Worm (Caenorhabditis elegans): Measurements from ENCODE around the gene ubc-18.

DNA sequence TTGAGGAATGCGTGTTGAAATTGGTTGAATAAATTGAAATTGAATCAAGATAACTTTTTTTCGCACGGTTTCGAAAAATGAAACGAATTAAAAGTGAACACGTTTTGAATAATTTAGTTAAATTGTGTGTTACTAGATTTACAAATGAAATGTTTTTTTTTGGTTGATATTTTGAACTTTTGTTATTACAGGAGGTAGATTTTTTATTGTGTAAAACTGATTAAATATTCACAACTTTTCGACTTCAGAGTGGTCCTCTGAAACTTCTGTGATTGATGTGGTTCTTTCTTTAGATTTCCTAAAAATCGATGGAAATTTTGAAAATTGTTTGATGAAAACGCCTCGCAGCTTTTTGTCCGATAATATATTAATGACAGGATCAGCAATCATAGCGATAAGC is 8.0 kb upstream of the ubc-18 start, which contains the start of gene ZK418.13:
- TF ChIP-seq flt-1 (GFP tag; IDR thresholded peaks at IDR 0.05) (no peak), T22C8.4 (GFP tag; IDR thresholded peaks at IDR 0.05) (no peak), tab-1 (GFP tag; IDR thresholded peaks at IDR 0.05) (no peak), ref-1 (GFP tag; conservative IDR thresholded peaks at IDR 0.05) (no peak), ztf-23 (GFP tag; IDR thresholded peaks at IDR 0.05) (no peak), ztf-29 (GFP tag; IDR thresholded peaks at IDR 0.05) (no peak), klf-2 (GFP tag; conservative IDR thresholded peaks at IDR 0.05) (no peak)

All from whole organism, midembryonic.